Fruit fly (Drosophila melanogaster) whole organism, prepupa: ENCODE results near the gene Eaat2.
A peak's percentile ranks its signal among the peaks of the same experiment; 100 is the strongest.

Experiments used
- Blimp-1 ChIP-seq: fragments of 200-800 bp; sonication (Bioruptor generic); optimal IDR thresholded peaks from 3 replicates; lab custom pipeline; 2017; ENCODE audit warnings: missing biosample characterization, missing genetic modification characterization, mild to moderate bottlenecking, moderate library complexity, missing genetic modification reagents
- CG10631 ChIP-seq: fragments of 200-800 bp; sonication (Bioruptor generic); optimal IDR thresholded peaks from 2 replicates; lab custom pipeline; 2016; ENCODE audit warnings: missing biosample characterization, missing genetic modification characterization
- CG10669 ChIP-seq: fragments of 200-800 bp; sonication (Bioruptor generic); optimal IDR thresholded peaks from 3 replicates; lab custom pipeline; 2018; ENCODE audit warnings: missing biosample characterization, mild to moderate bottlenecking, missing genetic modification characterization, moderate library complexity
- CG11294 ChIP-seq: fragments of 200-800 bp; sonication (Bioruptor generic); IDR thresholded peaks from 2 replicates; pipeline ENCODE4 v1.3.6; 2022; ENCODE audit warnings: missing biosample characterization, missing genetic modification characterization
- CG11762 ChIP-seq: fragments of 200-800 bp; sonication (Bioruptor generic); optimal IDR thresholded peaks from 3 replicates; lab custom pipeline; 2016; ENCODE audit warnings: missing biosample characterization, missing genetic modification characterization; ENCODE audit not compliant: insufficient read depth
- CG15336 ChIP-seq: fragments of 200-800 bp; sonication (Bioruptor generic); IDR thresholded peaks from 2 replicates; pipeline ENCODE4 v1.3.6; 2022; ENCODE audit warnings: missing biosample characterization, missing genetic modification characterization
- CG1621 ChIP-seq: fragments of 200-800 bp; sonication (Bioruptor generic); optimal IDR thresholded peaks from 3 replicates; lab custom pipeline; 2018; ENCODE audit warnings: missing biosample characterization, mild to moderate bottlenecking, missing genetic modification characterization
- CG16779 ChIP-seq: fragments of 200-800 bp; sonication (Bioruptor generic); optimal IDR thresholded peaks from 3 replicates; lab custom pipeline; 2017; ENCODE audit warnings: missing biosample characterization, mild to moderate bottlenecking, missing genetic modification characterization
- CG3032 ChIP-seq: fragments of 200-800 bp; optimal IDR thresholded peaks from 2 replicates; lab custom pipeline; 2019; ENCODE audit warnings: missing biosample characterization, mild to moderate bottlenecking, missing genetic modification characterization, moderate library complexity
- CG31627 ChIP-seq: fragments of 200-800 bp; sonication (Bioruptor generic); optimal IDR thresholded peaks from 3 replicates; lab custom pipeline; 2016; ENCODE audit warnings: missing biosample characterization, missing genetic modification characterization
- CG3919 ChIP-seq: fragments of 200-800 bp; sonication (Bioruptor generic); optimal IDR thresholded peaks from 3 replicates; lab custom pipeline; 2016; ENCODE audit warnings: missing biosample characterization, missing genetic modification characterization
- CG4318 ChIP-seq: fragments of 200-800 bp; sonication (Bioruptor generic); optimal IDR thresholded peaks from 3 replicates; lab custom pipeline; 2017; ENCODE audit warnings: missing biosample characterization, mild to moderate bottlenecking, missing genetic modification characterization
- CG6163 ChIP-seq: fragments of 200-800 bp; sonication (Bioruptor generic); IDR thresholded peaks from 3 replicates; pipeline ENCODE4 v1.3.6; 2022; ENCODE audit warnings: missing biosample characterization, missing genetic modification characterization
- CG6792 ChIP-seq: fragments of 200-800 bp; sonication (Bioruptor generic); optimal IDR thresholded peaks from 3 replicates; lab custom pipeline; 2016; ENCODE audit warnings: missing biosample characterization, missing genetic modification characterization
- CG6808 ChIP-seq: fragments of 200-800 bp; sonication (Bioruptor generic); optimal IDR thresholded peaks from 3 replicates; lab custom pipeline; 2017; ENCODE audit warnings: missing biosample characterization, missing genetic modification characterization, mild to moderate bottlenecking, moderate library complexity, missing genetic modification reagents
- CG6854 ChIP-seq: fragments of 200-800 bp; sonication (Bioruptor generic); optimal IDR thresholded peaks from 2 replicates; lab custom pipeline; 2017; ENCODE audit warnings: missing biosample characterization, mild to moderate bottlenecking, missing genetic modification characterization
- CG7368 ChIP-seq: fragments of 200-800 bp; sonication (Bioruptor generic); optimal IDR thresholded peaks from 3 replicates; lab custom pipeline; 2016; ENCODE audit warnings: missing biosample characterization, missing genetic modification characterization
- CG8119 ChIP-seq: fragments of 200-800 bp; sonication (Bioruptor generic); IDR thresholded peaks from 3 replicates; pipeline ENCODE4 v1.3.6; 2022; ENCODE audit warnings: missing biosample characterization, missing genetic modification characterization
- CG8319 ChIP-seq: fragments of 200-800 bp; sonication (Bioruptor generic); optimal IDR thresholded peaks from 3 replicates; lab custom pipeline; 2016; ENCODE audit warnings: missing biosample characterization, missing genetic modification characterization
- CG9139 ChIP-seq: fragments of 200-800 bp; sonication (Bioruptor generic); optimal IDR thresholded peaks from 3 replicates; lab custom pipeline; 2017; ENCODE audit warnings: missing biosample characterization, mild to moderate bottlenecking, missing genetic modification characterization
- Eip75B ChIP-seq: fragments of 200-800 bp; sonication (Bioruptor generic); optimal IDR thresholded peaks from 3 replicates; lab custom pipeline; 2016; ENCODE audit warnings: missing biosample characterization, missing genetic modification characterization
- Eip78C ChIP-seq: fragments of 200-800 bp; sonication (Bioruptor generic); peaks from one replicate; lab custom pipeline; 2016; ENCODE audit warnings: missing biosample characterization, missing genetic modification characterization
- Eip93F ChIP-seq: fragments of 200-800 bp; sonication (Bioruptor generic); optimal IDR thresholded peaks from 2 replicates; lab custom pipeline; 2016; ENCODE audit warnings: missing biosample characterization, mild to moderate bottlenecking, missing genetic modification characterization
- Ets96B ChIP-seq: fragments of 200-800 bp; optimal IDR thresholded peaks from 2 replicates; lab custom pipeline; 2019; ENCODE audit warnings: missing biosample characterization, mild to moderate bottlenecking, missing genetic modification characterization, moderate library complexity
- Gug ChIP-seq: fragments of 200-800 bp; sonication (Bioruptor generic); IDR thresholded peaks from 2 replicates; pipeline ENCODE4 v1.3.6; 2022; ENCODE audit warnings: missing biosample characterization, missing genetic modification characterization
- Hr38 ChIP-seq: sonication (Bioruptor generic); optimal IDR thresholded peaks from 2 replicates; lab custom pipeline; 2016; ENCODE audit warnings: missing biosample characterization, missing genetic modification characterization
- Hr39 ChIP-seq: fragments of 200-800 bp; sonication (Bioruptor generic); optimal IDR thresholded peaks from 2 replicates; lab custom pipeline; 2016; ENCODE audit warnings: missing biosample characterization, missing genetic modification characterization
- Lpt ChIP-seq: fragments of 200-800 bp; sonication (Bioruptor generic); optimal IDR thresholded peaks from 3 replicates; lab custom pipeline; 2016; ENCODE audit warnings: missing biosample characterization, missing genetic modification characterization
- Met ChIP-seq: fragments of 200-800 bp; sonication (Bioruptor generic); optimal IDR thresholded peaks from 3 replicates; lab custom pipeline; 2016; ENCODE audit warnings: missing biosample characterization, missing genetic modification characterization
- OdsH ChIP-seq: fragments of 200-800 bp; sonication (Bioruptor generic); optimal IDR thresholded peaks from 3 replicates; lab custom pipeline; 2016; ENCODE audit warnings: missing biosample characterization, missing genetic modification characterization
- Smox ChIP-seq: fragments of 200-800 bp; sonication (Bioruptor generic); optimal IDR thresholded peaks from 3 replicates; lab custom pipeline; 2016; ENCODE audit warnings: missing biosample characterization, missing genetic modification characterization
- Sox102F ChIP-seq: fragments of 200-800 bp; sonication (Bioruptor generic); optimal IDR thresholded peaks from 2 replicates; lab custom pipeline; 2016; ENCODE audit warnings: missing biosample characterization, mild to moderate bottlenecking, missing genetic modification characterization
- Sox14 ChIP-seq: fragments of 200-800 bp; sonication (Bioruptor generic); optimal IDR thresholded peaks from 3 replicates; lab custom pipeline; 2016; ENCODE audit warnings: missing biosample characterization, missing genetic modification characterization
- Sox15 ChIP-seq: fragments of 200-800 bp; sonication (Bioruptor generic); optimal IDR thresholded peaks from 3 replicates; lab custom pipeline; 2016; ENCODE audit warnings: missing biosample characterization, missing genetic modification characterization
- achi ChIP-seq: fragments of 200-800 bp; sonication (Bioruptor generic); optimal IDR thresholded peaks from 3 replicates; lab custom pipeline; 2016; ENCODE audit warnings: missing biosample characterization, missing genetic modification characterization
- acj6 ChIP-seq: fragments of 200-800 bp; sonication (Bioruptor generic); optimal IDR thresholded peaks from 3 replicates; lab custom pipeline; 2016; ENCODE audit warnings: missing biosample characterization, missing genetic modification characterization
- cyc ChIP-seq: fragments of 200-800 bp; sonication (Bioruptor generic); optimal IDR thresholded peaks from 3 replicates; lab custom pipeline; 2016; ENCODE audit warnings: missing biosample characterization, missing genetic modification characterization
- dac ChIP-seq: fragments of 200-800 bp; sonication (Bioruptor generic); optimal IDR thresholded peaks from 2 replicates; lab custom pipeline; 2017; ENCODE audit warnings: missing biosample characterization, mild to moderate bottlenecking, missing genetic modification characterization
- dsx ChIP-seq: fragments of 200-800 bp; optimal IDR thresholded peaks from 3 replicates; lab custom pipeline; 2019; ENCODE audit warnings: missing biosample characterization, mild to moderate bottlenecking, missing genetic modification characterization, moderate library complexity; ENCODE audit not compliant: poor library complexity, severe bottlenecking
- eg ChIP-seq: fragments of 200-800 bp; sonication (Bioruptor generic); IDR thresholded peaks from 3 replicates; pipeline ENCODE4 v1.3.6; 2022; ENCODE audit warnings: missing biosample characterization, missing genetic modification characterization
- esn ChIP-seq: fragments of 200-800 bp; sonication (Bioruptor generic); optimal IDR thresholded peaks from 2 replicates; lab custom pipeline; 2016; ENCODE audit warnings: missing biosample characterization, mild to moderate bottlenecking, missing genetic modification characterization, moderate library complexity
- fd59A ChIP-seq: fragments of 200-800 bp; sonication (Bioruptor generic); optimal IDR thresholded peaks from 2 replicates; lab custom pipeline; 2017; ENCODE audit warnings: missing biosample characterization, mild to moderate bottlenecking, missing genetic modification characterization, missing genetic modification reagents
- fkh ChIP-seq: fragments of 200-800 bp; sonication (Bioruptor generic); optimal IDR thresholded peaks from 3 replicates; lab custom pipeline; 2017; ENCODE audit warnings: missing biosample characterization, mild to moderate bottlenecking, missing genetic modification characterization, moderate library complexity
- net ChIP-seq: fragments of 200-800 bp; sonication (Bioruptor generic); optimal IDR thresholded peaks from 3 replicates; lab custom pipeline; 2016; ENCODE audit warnings: missing biosample characterization, missing genetic modification characterization
- pdm3 ChIP-seq: fragments of 200-800 bp; sonication (Bioruptor generic); optimal IDR thresholded peaks from 3 replicates; lab custom pipeline; 2016; ENCODE audit warnings: missing biosample characterization, missing genetic modification characterization
- salr ChIP-seq, 2 experiments: fragments of 200-800 bp; sonication (Bioruptor generic); optimal IDR thresholded peaks; 3 replicates each; lab custom pipeline; 2016 to 2018; ENCODE audit warnings: missing biosample characterization in 2 of 2, missing genetic modification characterization in 2 of 2, mild to moderate bottlenecking in 1 of 2
- spab ChIP-seq: fragments of 200-800 bp; sonication (Bioruptor generic); optimal IDR thresholded peaks from 2 replicates; lab custom pipeline; 2017; ENCODE audit warnings: missing biosample characterization, mild to moderate bottlenecking, missing genetic modification characterization, missing genetic modification reagents
- ss ChIP-seq, 2 experiments: fragments of 200-800 bp; sonication (Bioruptor generic); optimal IDR thresholded peaks; 2 replicates in 1 of 2; 3 replicates in 1 of 2; lab custom pipeline; 2017 to 2018; ENCODE audit warnings: mild to moderate bottlenecking in 2 of 2, missing biosample characterization in 2 of 2, missing genetic modification characterization in 2 of 2, moderate library complexity in 1 of 2
- svp ChIP-seq: fragments of 200-800 bp; sonication (Bioruptor generic); peaks from one replicate; lab custom pipeline; 2016; ENCODE audit warnings: missing biosample characterization, missing genetic modification characterization
- topi ChIP-seq: fragments of 200-800 bp; sonication (Bioruptor generic); optimal IDR thresholded peaks from 3 replicates; lab custom pipeline; 2016; ENCODE audit warnings: missing biosample characterization, missing genetic modification characterization
- vri ChIP-seq: fragments of 200-800 bp; sonication (Bioruptor generic); optimal IDR thresholded peaks from 3 replicates; lab custom pipeline; 2016; ENCODE audit warnings: missing biosample characterization, mild to moderate bottlenecking, missing genetic modification characterization

Gene Eaat2

DNA sequence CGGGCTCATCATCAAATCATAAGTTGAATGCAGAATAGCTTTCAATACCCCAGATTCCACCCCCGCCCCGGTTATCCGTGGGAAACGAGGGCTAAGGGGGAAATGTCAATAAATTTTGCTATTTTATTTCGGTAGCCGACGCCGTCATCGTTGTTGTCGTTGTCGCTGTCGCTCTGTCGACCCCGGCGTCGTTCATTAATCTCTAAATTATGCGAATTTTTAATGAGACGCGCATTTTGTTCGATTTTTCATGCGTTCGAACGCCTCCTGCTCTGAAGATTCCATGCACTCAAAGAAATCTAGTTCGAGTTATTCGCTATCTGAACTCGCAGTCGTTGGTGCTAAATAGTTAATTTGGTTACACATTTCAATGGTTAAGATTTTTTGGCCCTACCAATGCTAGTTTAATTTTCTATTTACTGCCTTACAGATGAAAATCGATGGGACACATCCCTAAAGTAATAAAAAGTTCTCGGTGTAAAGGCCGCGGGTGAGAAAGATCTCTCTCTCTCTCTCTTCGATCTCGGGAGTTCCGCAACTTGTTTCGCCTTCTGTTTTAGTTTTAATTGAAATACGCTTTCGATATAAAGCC is 25.8 kb downstream of the Eaat2 start:
- TF ChIP-seq Sox102F (GFP tag; lab: Kevin White, UChicago) (peak; percentile 71), CG6808 (GFP tag; lab: Kevin White, UChicago) (peak; percentile 79), Blimp-1 (peak; percentile 4), pdm3 (peak; percentile 80), acj6 (GFP tag; lab: Kevin White, UChicago) (peak; percentile 67), fd59A (GFP tag; lab: Kevin White, UChicago) (peak; percentile 85), spab (GFP tag; lab: Kevin White, UChicago) (peak; percentile 70), CG31627 (peak; percentile 78), CG11762 (peak; percentile 42), Sox14 (GFP tag; lab: Kevin White, UChicago) (peak; percentile 73), fkh (GFP tag; lab: Kevin White, UChicago) (no peak), vri (GFP tag; lab: Kevin White, UChicago) (peak; percentile 69), eg (GFP tag; lab: Robert Waterston, UW) (no peak), Hr39 (GFP tag; lab: Kevin White, UChicago) (peak; percentile 75), ss (GFP tag; optimal IDR thresholded peaks at IDR 0.05; lab: Kevin White, UChicago) (peak; percentile 44 to 77), Lpt (GFP tag; lab: Kevin White, UChicago) (peak; percentile 41), Gug (GFP tag; lab: Robert Waterston, UW) (no peak), CG10669 (peak; percentile 84), CG1621 (tag; lab: Kevin White, UChicago) (peak; percentile 65), salr (GFP tag; optimal IDR thresholded peaks at IDR 0.05; lab: Kevin White, UChicago) (peak; percentile 12 to 64), Hr38 (GFP tag; lab: Kevin White, UChicago) (no peak), CG3919 (GFP tag; lab: Kevin White, UChicago) (peak; percentile 71), net (peak; percentile 66), topi (GFP tag; lab: Kevin White, UChicago) (peak; percentile 67), CG7368 (GFP tag; lab: Kevin White, UChicago) (peak; percentile 61), esn (GFP tag; lab: Kevin White, UChicago) (peak; percentile 78), Sox15 (GFP tag; lab: Kevin White, UChicago) (peak; percentile 43), OdsH (peak; percentile 71), Eip78C (peak; percentile 90), CG15336 (GFP tag; lab: Robert Waterston, UW) (no peak), CG11294 (GFP tag; lab: Robert Waterston, UW) (no peak), CG10631 (GFP tag; lab: Kevin White, UChicago) (peak; percentile 72), CG8119 (GFP tag; lab: Robert Waterston, UW) (peak; percentile 28; the same call in 1 of the 3 replicates), cyc (GFP tag; lab: Kevin White, UChicago) (peak; percentile 62), svp (GFP tag; lab: Kevin White, UChicago) (peak; percentile 80), dac (GFP tag; lab: Kevin White, UChicago) (no peak), achi (peak; percentile 52), CG6792 (GFP tag; lab: Kevin White, UChicago) (peak; percentile 70), CG16779 (peak; percentile 38), Met (GFP tag; lab: Kevin White, UChicago) (peak; percentile 75), CG8319 (peak; percentile 54), CG6854 (no peak), Smox (peak; percentile 62), dsx (peak; percentile 72), Eip75B (peak; percentile 72), CG4318 (GFP tag; lab: Kevin White, UChicago) (no peak), Eip93F (no peak), CG6163 (peak; percentile 80), CG9139 (GFP tag; lab: Kevin White, UChicago) (peak; percentile 56), Ets96B (tag; lab: Kevin White, UChicago) (peak; percentile 80), CG3032 (peak; percentile 81)
